Fruit fly (Drosophila melanogaster): ENCODE data around the gene Arts.

Gene Arts

dm6 chr3L:16584074-16584578 lies 18.5 kb upstream of the Arts start, which contains the start of gene UQCR-C2 (continued):
- TF ChIP-seq YL-1 (GFP tag; optimal IDR thresholded peaks at IDR 0.05) (peak; percentile 92), Opbp (GFP tag; IDR thresholded peaks at IDR 0.05; ENCODE audit: partially characterized antibody) (peak; percentile 42; the same call in 1 of the 3 replicates), ftz-f1 (GFP tag; optimal IDR thresholded peaks at IDR 0.05) (peak; percentile 18), Hand (GFP tag; optimal IDR thresholded peaks at IDR 0.05) (peak; percentile 3), Max (GFP tag; optimal IDR thresholded peaks at IDR 0.05) (peak; percentile 9), nmo (GFP tag; optimal IDR thresholded peaks at IDR 0.05) (peak; percentile 42), CG34376 (GFP tag; optimal IDR thresholded peaks at IDR 0.05) (peak; percentile 44), CG15073 (GFP tag; optimal IDR thresholded peaks at IDR 0.05) (no peak), CG7928 (GFP tag; optimal IDR thresholded peaks at IDR 0.05) (peak; percentile 37), CG9609 (GFP tag; optimal IDR thresholded peaks at IDR 0.05) (no peak), stwl (tag; optimal IDR thresholded peaks at IDR 0.05) (peak; percentile 71), gsb (GFP tag; IDR thresholded peaks at IDR 0.05) (no peak), CG10462 (GFP tag; optimal IDR thresholded peaks at IDR 0.05) (no peak), HmgD (GFP tag; optimal IDR thresholded peaks at IDR 0.05) (peak; percentile 14), toy (GFP tag; IDR thresholded peaks at IDR 0.05) (no peak), CG13287 (GFP tag; IDR thresholded peaks at IDR 0.05; ENCODE audit: partially characterized antibody) (peak; percentile 19; the same call in 1 of the 2 replicates), fru (optimal IDR thresholded peaks at IDR 0.05) (no peak), mirr (GFP tag; optimal IDR thresholded peaks at IDR 0.05) (no peak), CG2120 (GFP tag; optimal IDR thresholded peaks at IDR 0.05) (peak; percentile 28), ro (GFP tag; IDR thresholded peaks at IDR 0.05) (no peak), CG10321 (GFP tag; IDR thresholded peaks at IDR 0.05) (no peak), NfI (GFP tag; optimal IDR thresholded peaks at IDR 0.05) (peak; percentile 8), Scr (GFP tag; IDR thresholded peaks at IDR 0.05; ENCODE audit: partially characterized antibody) (peak; percentile 25), croc (GFP tag; conservative IDR thresholded peaks at IDR 0.05) (no peak), Sox102F (GFP tag; optimal IDR thresholded peaks at IDR 0.05) (no peak), CG6175 (GFP tag; IDR thresholded peaks at IDR 0.05) (no peak), gce (GFP tag; IDR thresholded peaks at IDR 0.05) (no peak), Dref (GFP tag; IDR thresholded peaks at IDR 0.05) (peak; percentile 37)

dm6 chr3L:16586989-16587388 lies 15.7 kb upstream of the Arts start, which contains the start of the genes Syx8 and CG32163:
Syx8 (minus strand) TSS chr3L:16587057.
CG32163 (plus strand) TSS chr3L:16587157.
- TF ChIP-seq CG15696 (tag; optimal IDR thresholded peaks at IDR 0.05) (no peak), CG9797 (GFP tag; optimal IDR thresholded peaks at IDR 0.05) (peak; percentile 82), CG31224 (GFP tag; IDR thresholded peaks at IDR 0.05) (no peak), sisA (GFP tag; IDR thresholded peaks at IDR 0.05) (no peak), Neu2 (GFP tag; optimal IDR thresholded peaks at IDR 0.05; ENCODE audit: borderline replicate concordance) (no peak), NFAT (GFP tag; IDR thresholded peaks at IDR 0.05) (no peak), Doc3 (GFP tag; IDR thresholded peaks at IDR 0.05; ENCODE audit: partially characterized antibody) (0 out of 3 replicates have a peak, but pooled peaks have one; percentile 31), corto (GFP tag; optimal IDR thresholded peaks at IDR 0.05) (no peak), Sry-δ (GFP tag; optimal IDR thresholded peaks at IDR 0.05) (peak; percentile 36), CG7357 (GFP tag; IDR thresholded peaks at IDR 0.05) (peak; percentile 55; the same call in 1 of the 3 replicates), prd (optimal IDR thresholded peaks at IDR 0.05) (no peak), prd (GFP tag; IDR thresholded peaks at IDR 0.05) (no peak), CG2116 (GFP tag; optimal IDR thresholded peaks at IDR 0.05) (peak; percentile 12), CG13624 (GFP tag; optimal IDR thresholded peaks at IDR 0.05) (peak; percentile 11), odd (GFP tag; optimal IDR thresholded peaks at IDR 0.05) (no peak), CG3995 (GFP tag; optimal IDR thresholded peaks at IDR 0.05) (peak; percentile 91), ind (GFP tag; optimal IDR thresholded peaks at IDR 0.05) (no peak), kay (GFP tag; optimal IDR thresholded peaks at IDR 0.05) (no peak), CG31388 (GFP tag; optimal IDR thresholded peaks at IDR 0.05) (no peak), stwl (tag; optimal IDR thresholded peaks at IDR 0.05) (peak; percentile 46), trem (tag; optimal IDR thresholded peaks at IDR 0.05) (peak; percentile 48), CG10431 (GFP tag; optimal IDR thresholded peaks at IDR 0.05) (no peak), Eip74EF (GFP tag; optimal IDR thresholded peaks at IDR 0.05) (no peak), CG12659 (GFP tag; optimal IDR thresholded peaks at IDR 0.05) (peak; percentile 32), Usf (GFP tag; optimal IDR thresholded peaks at IDR 0.05) (no peak)

Measured in whole organism, embryonic.